Worm (Caenorhabditis elegans) whole organism, L4 larva: ENCODE measurements around the gene B0336.12.

Experiments used
- nhr-48 ChIP-seq: sonication (generic microtip); optimal IDR thresholded peaks from 2 replicates; lab custom pipeline; 2016; ENCODE audit warnings: mild to moderate bottlenecking, missing genetic modification characterization, missing compliant biosample characterization
- rbr-2 ChIP-seq: sonication (generic microtip); optimal IDR thresholded peaks from 2 replicates; lab custom pipeline; 2016; ENCODE audit warnings: missing genotype, missing genetic modification characterization, missing compliant biosample characterization
- snpc-4 ChIP-seq: fragments of 150-350 bp; optimal IDR thresholded peaks from 2 replicates; lab custom pipeline; 2014; ENCODE audit warnings: missing biosample characterization, missing genetic modification characterization

- TF ChIP-seq nhr-48 (tag; lab: Kevin White, UChicago), result no peak
- TF ChIP-seq snpc-4 (tag; lab: Kevin White, UChicago), result no peak
- no peak for TF ChIP-seq rbr-2 (tag; lab: Kevin White, UChicago)
Measured at ce11 chrIII:5719832-5720194, 9.9 kb upstream of the B0336.12 start.
